Fruit fly (Drosophila melanogaster) Kc167 (cell line): ENCODE data around the gene shep.

Source experiments
- Myc ChIP-seq: fragments of >200 bp; optimal IDR thresholded peaks from 2 replicates; lab custom pipeline; 2017; ENCODE audit warnings: missing external identifiers
- Sin3A ChIP-seq: fragments of >200 bp; optimal IDR thresholded peaks from 2 replicates; lab custom pipeline; 2018; ENCODE audit warnings: missing external identifiers
- h ChIP-seq: fragments of >200 bp; optimal IDR thresholded peaks from 3 replicates; lab custom pipeline; 2018; ENCODE audit warnings: missing external identifiers
- insv ChIP-seq: fragments of >200 bp; optimal IDR thresholded peaks from 3 replicates; lab custom pipeline; 2018; ENCODE audit warnings: missing external identifiers
- psq ChIP-seq: fragments of >200 bp; optimal IDR thresholded peaks from 2 replicates; lab custom pipeline; 2017; ENCODE audit warnings: missing external identifiers
- ttk ChIP-seq: sonication (Bioruptor generic); optimal IDR thresholded peaks from 2 replicates; lab custom pipeline; 2017; ENCODE audit warnings: missing external identifiers

- no peak for TF ChIP-seq insv
- TF ChIP-seq Sin3A (lab: Kevin White, UChicago) = no peak
- no peak for TF ChIP-seq psq (lab: Kevin White, UChicago)
- TF ChIP-seq Myc = no peak
- TF ChIP-seq h (lab: Kevin White, UChicago) = no peak
- no peak for TF ChIP-seq ttk (lab: Kevin White, UChicago)
Measured at dm6 chr3L:5132966-5133365, 144.8 kb downstream of the shep start, which contains the start of gene CG15213.
